Worm (Caenorhabditis elegans) whole organism, L3 larva: Measurements from ENCODE around the gene rpap-3.

Experiments
- ceh-82 ChIP-seq: fragments of 150-350 bp; optimal IDR thresholded peaks from 2 replicates; lab custom pipeline; 2014; ENCODE audit warnings: missing biosample characterization, missing genetic modification characterization
- pha-4 ChIP-seq: fragments of 150-350 bp; optimal IDR thresholded peaks from 2 replicates; lab custom pipeline; 2014; ENCODE audit warnings: missing biosample characterization, missing genetic modification reagents, missing genetic modification characterization
- skn-1 ChIP-seq: fragments of 150-350 bp; optimal IDR thresholded peaks from 2 replicates; lab custom pipeline; 2014; ENCODE audit warnings: missing biosample characterization, missing genetic modification characterization

DNA sequence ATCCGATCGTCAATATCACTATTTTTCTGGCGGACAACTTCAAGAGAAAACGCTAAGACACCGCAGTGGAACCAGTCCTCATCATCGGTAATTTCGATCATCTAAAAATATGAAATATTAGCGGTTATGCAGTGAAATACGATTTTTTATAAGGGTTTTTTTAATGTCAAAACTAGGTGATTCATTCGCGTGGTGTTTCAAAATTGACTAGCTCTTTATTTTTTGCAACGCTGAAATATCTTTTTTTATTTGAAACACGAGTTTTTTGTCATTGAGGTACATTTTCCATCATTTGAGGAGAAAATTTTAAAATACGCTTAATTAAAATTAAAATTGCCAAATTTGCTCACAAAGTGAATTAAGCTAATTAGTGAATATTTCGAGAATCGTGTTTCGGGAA, 19.2 kb downstream of the rpap-3 start, which contains the start of gene dsb-3:
- TF ChIP-seq skn-1 (tag; lab: Kevin White, UChicago) (no peak), pha-4 (tag; lab: Kevin White, UChicago) (no peak), ceh-82 (tag; lab: Kevin White, UChicago) (no peak)
